Worm (Caenorhabditis elegans): ENCODE data around the gene C25G4.7.
"Not testable (repeated sequence)": the region's sequence is repeated elsewhere in the genome, so short reads cannot be mapped to it uniquely, and the experiment has no call there.

C25G4.7 gene

DNA sequence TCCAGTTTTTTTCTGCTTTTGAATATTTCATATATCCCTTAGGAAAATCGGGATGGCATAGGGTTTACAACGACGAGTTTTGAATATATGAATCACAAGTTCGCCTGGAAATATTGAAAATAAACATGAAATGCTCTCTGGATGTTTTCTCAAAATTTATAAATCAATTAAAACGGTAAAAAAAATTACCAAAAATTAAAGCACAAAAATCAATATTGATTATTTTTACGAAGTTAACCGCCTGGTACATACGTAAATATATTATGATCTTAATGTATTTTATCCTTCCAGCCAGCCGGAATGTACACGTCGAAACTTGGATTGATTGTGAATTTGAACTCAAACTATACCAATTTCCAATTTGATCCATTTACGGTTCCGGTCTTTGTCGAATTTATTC, 48.7 kb downstream of the C25G4.7 start, which contains the start of gene sru-17:
Gene sru-17, plus strand, starts transcription at position 301 of the 400 bp plus-strand sequence.
- not testable (repeated sequence) for TF ChIP-seq sdc-2, unc-86, gmeb-2 (tag; optimal IDR thresholded peaks at IDR 0.05)
